Fruit fly (Drosophila melanogaster) whole organism, embryonic: ENCODE data around the gene CG33986.

Experiments
- Ada2b ChIP-seq: fragments of 200-800 bp; sonication (Bioruptor generic); IDR thresholded peaks from 2 replicates; pipeline ENCODE4 v1.3.6; 2022; ENCODE audit warnings: missing biosample characterization, missing genetic modification characterization
- BtbVII ChIP-seq: fragments of 200-800 bp; sonication (Bioruptor generic); optimal IDR thresholded peaks from 3 replicates; lab custom pipeline; 2017; ENCODE audit warnings: missing biosample characterization, mild to moderate bottlenecking, missing genetic modification characterization
- C15 ChIP-seq: fragments of 200-800 bp; sonication (Bioruptor generic); IDR thresholded peaks from 3 replicates; pipeline ENCODE4 v1.3.6; 2022; ENCODE audit warnings: missing biosample characterization, missing genetic modification characterization
- CG1024 ChIP-seq: fragments of 200-800 bp; sonication (Bioruptor generic); IDR thresholded peaks from 2 replicates; pipeline ENCODE4 v1.3.6; 2022; ENCODE audit warnings: missing biosample characterization, missing genetic modification characterization
- CG10654 ChIP-seq: fragments of 200-800 bp; sonication (Bioruptor generic); optimal IDR thresholded peaks from 2 replicates; lab custom pipeline; 2016; ENCODE audit warnings: missing biosample characterization, missing genetic modification characterization
- CG11560 ChIP-seq: fragments of 200-800 bp; sonication (Bioruptor generic); IDR thresholded peaks from 3 replicates; pipeline ENCODE4 v1.3.6; 2022; ENCODE audit warnings: missing biosample characterization, missing genetic modification characterization
- CG1233 ChIP-seq: fragments of 200-800 bp; sonication (Bioruptor generic); optimal IDR thresholded peaks from 4 replicates; lab custom pipeline; 2018; ENCODE audit warnings: missing biosample characterization, mild to moderate bottlenecking, missing genetic modification characterization
- CG12391 ChIP-seq: fragments of 200-800 bp; sonication (Bioruptor generic); optimal IDR thresholded peaks from 3 replicates; lab custom pipeline; 2018; ENCODE audit warnings: missing biosample characterization, mild to moderate bottlenecking, missing genetic modification characterization, moderate library complexity
- CG14667 ChIP-seq: fragments of 200-800 bp; sonication (Bioruptor generic); IDR thresholded peaks from 2 replicates; pipeline ENCODE4 v1.3.6; 2022; ENCODE audit warnings: missing biosample characterization, missing genetic modification characterization
- CG15269 ChIP-seq: fragments of 200-800 bp; sonication (Bioruptor generic); optimal IDR thresholded peaks from 2 replicates; lab custom pipeline; 2018; ENCODE audit warnings: missing biosample characterization, mild to moderate bottlenecking, missing genetic modification characterization, moderate library complexity
- CG15601 ChIP-seq: fragments of 200-800 bp; sonication (Bioruptor generic); optimal IDR thresholded peaks from 3 replicates; lab custom pipeline; 2019; ENCODE audit warnings: missing biosample characterization, mild to moderate bottlenecking, missing genetic modification characterization, moderate library complexity
- CG16779 ChIP-seq: fragments of 200-800 bp; sonication (Bioruptor generic); IDR thresholded peaks from 2 replicates; pipeline ENCODE4 v1.3.6; 2022; ENCODE audit warnings: missing biosample characterization, missing genetic modification characterization
- CG17359 ChIP-seq: fragments of 200-800 bp; sonication (Bioruptor generic); optimal IDR thresholded peaks from 3 replicates; lab custom pipeline; 2018; ENCODE audit warnings: missing biosample characterization, mild to moderate bottlenecking, missing genetic modification characterization, moderate library complexity
- CG17568 ChIP-seq: fragments of 200-800 bp; sonication (Bioruptor generic); optimal IDR thresholded peaks from 2 replicates; lab custom pipeline; 2018; ENCODE audit warnings: missing biosample characterization, mild to moderate bottlenecking, missing genetic modification characterization, moderate library complexity
- CG31388 ChIP-seq: fragments of 200-800 bp; sonication (Bioruptor generic); optimal IDR thresholded peaks from 2 replicates; lab custom pipeline; 2016; ENCODE audit warnings: missing biosample characterization, missing genetic modification characterization
- CG4617 ChIP-seq: fragments of 200-800 bp; sonication (Bioruptor generic); optimal IDR thresholded peaks from 3 replicates; lab custom pipeline; 2016; ENCODE audit warnings: missing biosample characterization, missing genetic modification characterization, borderline replicate concordance
- CG6175 ChIP-seq: fragments of 200-800 bp; sonication (Bioruptor generic); IDR thresholded peaks from 3 replicates; pipeline ENCODE4 v1.3.6; 2022; ENCODE audit warnings: missing biosample characterization, missing genetic modification characterization
- CG6689 ChIP-seq: fragments of 200-800 bp; sonication (Bioruptor generic); IDR thresholded peaks from 2 replicates; pipeline ENCODE4 v1.3.6; 2022; ENCODE audit warnings: missing biosample characterization, missing genetic modification characterization
- CG6791 ChIP-seq: fragments of 200-800 bp; sonication (Bioruptor generic); IDR thresholded peaks from 3 replicates; pipeline ENCODE4 v1.3.6; 2022; ENCODE audit warnings: missing biosample characterization, missing genetic modification characterization; ENCODE audit not compliant: partially characterized antibody
- CG7928 ChIP-seq: fragments of 200-800 bp; sonication (Bioruptor generic); optimal IDR thresholded peaks from 2 replicates; lab custom pipeline; 2017; ENCODE audit warnings: missing biosample characterization, mild to moderate bottlenecking, missing genetic modification characterization
- CG8089 ChIP-seq: fragments of 200-800 bp; sonication (Bioruptor generic); optimal IDR thresholded peaks from 3 replicates; lab custom pipeline; 2016; ENCODE audit warnings: missing biosample characterization, missing genetic modification characterization
- CG9817 ChIP-seq: fragments of 200-800 bp; sonication (Bioruptor generic); optimal IDR thresholded peaks from 2 replicates; lab custom pipeline; 2018; ENCODE audit warnings: missing biosample characterization, mild to moderate bottlenecking, missing genetic modification characterization, moderate library complexity
- Doc2 ChIP-seq: fragments of 200-800 bp; sonication (Bioruptor generic); IDR thresholded peaks from 2 replicates; pipeline ENCODE4 v1.3.6; 2022; ENCODE audit warnings: missing biosample characterization, missing genetic modification characterization
- Gug ChIP-seq: fragments of 200-800 bp; sonication (Bioruptor generic); IDR thresholded peaks from 4 replicates; pipeline ENCODE4 v1.3.6; 2022; ENCODE audit warnings: missing biosample characterization, missing genetic modification characterization
- Hmx ChIP-seq: fragments of 200-800 bp; sonication (Bioruptor generic); optimal IDR thresholded peaks from 2 replicates; lab custom pipeline; 2016; ENCODE audit warnings: missing biosample characterization, missing genetic modification characterization
- Kr ChIP-seq: fragments of 200-800 bp; sonication (Bioruptor generic); optimal IDR thresholded peaks from 2 replicates; lab custom pipeline; 2017; ENCODE audit warnings: missing biosample characterization, mild to moderate bottlenecking, missing genetic modification characterization
- MBD-R2 ChIP-seq: fragments of 200-800 bp; sonication (Bioruptor generic); IDR thresholded peaks from 2 replicates; pipeline ENCODE4 v1.3.6; 2022; ENCODE audit warnings: missing biosample characterization, missing genetic modification characterization
- MTF-1 ChIP-seq: fragments of 200-800 bp; sonication (Bioruptor generic); optimal IDR thresholded peaks from 2 replicates; lab custom pipeline; 2018; ENCODE audit warnings: missing biosample characterization, mild to moderate bottlenecking, missing genetic modification characterization, borderline replicate concordance
- Tbp ChIP-seq: fragments of >200 bp; optimal IDR thresholded peaks from 2 replicates; lab custom pipeline; 2018; ENCODE audit warnings: missing biosample characterization, missing genetic modification characterization
- bcd ChIP-seq: fragments of 200-800 bp; sonication (Bioruptor generic); optimal IDR thresholded peaks from 2 replicates; lab custom pipeline; 2017; ENCODE audit warnings: missing biosample characterization, mild to moderate bottlenecking, missing genetic modification characterization
- crp ChIP-seq, 2 experiments: fragments of 200-800 bp; sonication (Bioruptor generic); optimal IDR thresholded peaks; 2 replicates in 1 of 2; 3 replicates in 1 of 2; lab custom pipeline; 2017; ENCODE audit warnings: missing biosample characterization in 2 of 2, missing genetic modification characterization in 2 of 2, mild to moderate bottlenecking in 1 of 2, moderate library complexity in 1 of 2
- dysf ChIP-seq: fragments of 200-800 bp; sonication (Bioruptor generic); IDR thresholded peaks from 3 replicates; pipeline ENCODE4 v1.3.6; 2022; ENCODE audit warnings: missing biosample characterization, missing genetic modification characterization
- fd64A ChIP-seq: fragments of 200-800 bp; sonication (Bioruptor generic); optimal IDR thresholded peaks from 3 replicates; lab custom pipeline; 2018; ENCODE audit warnings: missing biosample characterization, mild to moderate bottlenecking, missing genetic modification characterization
- jumu ChIP-seq: fragments of 200-800 bp; sonication (Bioruptor generic); optimal IDR thresholded peaks from 3 replicates; lab custom pipeline; 2016; ENCODE audit warnings: missing biosample characterization, missing genetic modification characterization
- kah ChIP-seq: fragments of 200-800 bp; sonication (Bioruptor generic); optimal IDR thresholded peaks from 2 replicates; lab custom pipeline; 2018; ENCODE audit warnings: missing biosample characterization, mild to moderate bottlenecking, missing genetic modification characterization
- lbe ChIP-seq: fragments of 200-800 bp; sonication (Bioruptor generic); optimal IDR thresholded peaks from 2 replicates; lab custom pipeline; 2016; ENCODE audit warnings: missing biosample characterization, mild to moderate bottlenecking, missing genetic modification characterization
- mirr ChIP-seq: fragments of 200-800 bp; sonication (Bioruptor generic); optimal IDR thresholded peaks from 3 replicates; lab custom pipeline; 2018; ENCODE audit warnings: missing biosample characterization, mild to moderate bottlenecking, missing genetic modification characterization
- mld ChIP-seq: fragments of 200-800 bp; sonication (Bioruptor generic); IDR thresholded peaks from 3 replicates; pipeline ENCODE4 v1.3.6; 2022; ENCODE audit warnings: missing biosample characterization, missing genetic modification characterization; ENCODE audit not compliant: partially characterized antibody
- p53 ChIP-seq: fragments of 200-800 bp; sonication (Bioruptor generic); optimal IDR thresholded peaks from 2 replicates; lab custom pipeline; 2016; ENCODE audit warnings: missing biosample characterization, missing genetic modification characterization
- pzg ChIP-seq: fragments of 200-800 bp; sonication (Bioruptor generic); optimal IDR thresholded peaks from 3 replicates; lab custom pipeline; 2018; ENCODE audit warnings: missing biosample characterization, mild to moderate bottlenecking, missing genetic modification characterization, moderate library complexity
- seq ChIP-seq: fragments of 200-800 bp; sonication (Bioruptor generic); IDR thresholded peaks from 2 replicates; pipeline ENCODE4 v1.3.6; 2022; ENCODE audit warnings: missing biosample characterization, missing genetic modification characterization
- shn ChIP-seq: fragments of 200-800 bp; sonication (Bioruptor generic); optimal IDR thresholded peaks from 3 replicates; lab custom pipeline; 2016; ENCODE audit warnings: missing biosample characterization, missing genetic modification characterization
- so ChIP-seq: fragments of 200-800 bp; sonication (Bioruptor generic); IDR thresholded peaks from 3 replicates; pipeline ENCODE4 v1.3.6; 2022; ENCODE audit warnings: missing biosample characterization, missing genetic modification characterization
- ssp ChIP-seq: fragments of 200-800 bp; sonication (Bioruptor generic); IDR thresholded peaks from 2 replicates; pipeline ENCODE4 v1.3.6; 2022; ENCODE audit warnings: missing biosample characterization, missing genetic modification characterization
- tin ChIP-seq: fragments of 200-800 bp; sonication (Bioruptor generic); optimal IDR thresholded peaks from 3 replicates; lab custom pipeline; 2016; ENCODE audit warnings: missing biosample characterization, missing genetic modification characterization
- tll ChIP-seq, 2 experiments: fragments of 200-800 bp in 1 of 2; fragments of >200 bp in 1 of 2; sonication (Bioruptor generic) in 1 of 2; optimal IDR thresholded peaks; 2 replicates each; lab custom pipeline; 2017 to 2019; ENCODE audit warnings: missing biosample characterization in 2 of 2, missing genetic modification characterization in 2 of 2, mild to moderate bottlenecking in 1 of 2, moderate library complexity in 1 of 2
- trem ChIP-seq: fragments of 200-800 bp; optimal IDR thresholded peaks from 3 replicates; lab custom pipeline; 2019; ENCODE audit warnings: missing biosample characterization, mild to moderate bottlenecking, missing genetic modification characterization, moderate library complexity
- ttk ChIP-seq: fragments of 200-800 bp; sonication (Bioruptor generic); IDR thresholded peaks from 2 replicates; pipeline ENCODE4 v2.1.2; 2022; ENCODE audit warnings: missing biosample characterization, missing genetic modification characterization
- twi ChIP-seq: fragments of 200-800 bp; optimal IDR thresholded peaks from 2 replicates; lab custom pipeline; 2019; ENCODE audit warnings: missing biosample characterization, mild to moderate bottlenecking, missing genetic modification characterization, moderate library complexity
- vfl ChIP-seq: fragments of 200-800 bp; sonication (Bioruptor generic); optimal IDR thresholded peaks from 2 replicates; lab custom pipeline; 2016; ENCODE audit warnings: missing biosample characterization, missing genetic modification characterization
- zfh1 ChIP-seq: fragments of 200-800 bp; sonication (Bioruptor generic); IDR thresholded peaks from 3 replicates; pipeline ENCODE4 v1.3.6; 2022; ENCODE audit warnings: missing biosample characterization, missing genetic modification characterization

Gene CG33986

DNA sequence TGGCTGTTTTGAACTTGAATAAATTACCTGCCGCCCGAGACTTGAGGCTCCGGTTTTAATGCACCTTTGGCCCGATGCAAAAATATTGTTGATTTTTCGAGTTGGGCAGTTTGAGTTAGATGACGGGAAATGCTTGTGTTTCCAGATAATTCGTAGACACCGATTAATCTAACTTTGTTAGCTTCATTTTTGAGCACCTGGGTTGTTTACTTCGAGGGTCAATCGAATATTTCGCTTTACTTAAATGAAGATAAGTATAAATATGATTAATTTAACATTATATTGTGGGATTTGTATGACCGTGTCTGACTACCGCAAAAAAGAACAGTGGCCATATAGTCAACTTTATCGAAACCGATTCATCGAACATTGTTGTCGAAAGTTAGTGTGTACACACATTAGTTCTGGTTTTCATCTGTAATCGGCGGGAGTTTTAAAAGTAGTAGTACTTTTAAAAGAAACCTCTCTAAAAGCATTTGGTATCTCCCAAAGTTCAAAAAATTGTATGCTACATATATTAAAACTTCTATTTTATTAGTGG lies 1.2 kb downstream of the CG33986 start, which contains the start of gene CG7945 (continued):
- TF ChIP-seq CG15601: peak; percentile 53
- TF ChIP-seq kah (GFP tag; lab: Kevin White, UChicago): no peak
- no peak for TF ChIP-seq p53 (GFP tag; lab: Kevin White, UChicago)
- TF ChIP-seq CG31388 (GFP tag; lab: Kevin White, UChicago): no peak
- peak; percentile 66 for TF ChIP-seq CG4617 (GFP tag; lab: Kevin White, UChicago)
- no peak for TF ChIP-seq dysf
- TF ChIP-seq seq: no peak
- no peak for TF ChIP-seq CG15269 (tag; lab: Kevin White, UChicago)
- TF ChIP-seq Kr: no peak
- TF ChIP-seq twi (tag; lab: Kevin White, UChicago): no peak
- TF ChIP-seq zfh1: no peak
- no peak for TF ChIP-seq MTF-1
- TF ChIP-seq vfl: no peak
- TF ChIP-seq Tbp (GFP tag; lab: Kevin White, UChicago): no peak
- TF ChIP-seq jumu (GFP tag; lab: Kevin White, UChicago): no peak
- no peak for TF ChIP-seq ttk
- TF ChIP-seq CG11560: no peak
- TF ChIP-seq CG1024 (GFP tag; lab: Robert Waterston, UW): no peak
- no peak for TF ChIP-seq CG9817
- TF ChIP-seq CG6689 (GFP tag; lab: Robert Waterston, UW): no peak
- TF ChIP-seq crp (GFP tag; optimal IDR thresholded peaks at IDR 0.05; lab: Kevin White, UChicago): peak in 1 of 2 experiments; percentile 25
- TF ChIP-seq CG14667 (GFP tag; lab: Robert Waterston, UW): no peak
- TF ChIP-seq CG17568 (GFP tag; lab: Kevin White, UChicago): peak; percentile 17
- peak; percentile 23 for TF ChIP-seq CG12391 (tag; lab: Kevin White, UChicago)
- no peak for TF ChIP-seq CG16779 (GFP tag; lab: Robert Waterston, UW)
- no peak for TF ChIP-seq ssp (GFP tag; lab: Robert Waterston, UW)
- TF ChIP-seq Gug (GFP tag; lab: Robert Waterston, UW): no peak
- no peak for TF ChIP-seq tin
- peak; percentile 70 for TF ChIP-seq trem (tag; lab: Kevin White, UChicago)
- TF ChIP-seq mld (GFP tag; lab: Robert Waterston, UW): 0 out of 3 replicates have a peak, but pooled peaks have one; percentile 28
- no peak for TF ChIP-seq CG8089 (GFP tag; lab: Kevin White, UChicago)
- peak; percentile 67 for TF ChIP-seq MBD-R2
- TF ChIP-seq Hmx (GFP tag; lab: Kevin White, UChicago): no peak
- peak in 1 of 2 experiments; percentile 12 for TF ChIP-seq tll (GFP tag; optimal IDR thresholded peaks at IDR 0.05; lab: Kevin White, UChicago)
- TF ChIP-seq fd64A (GFP tag; lab: Kevin White, UChicago): no peak
- TF ChIP-seq Ada2b (GFP tag; lab: Robert Waterston, UW): no peak
- peak; percentile 93 for TF ChIP-seq pzg
- no peak for TF ChIP-seq bcd (GFP tag; lab: Kevin White, UChicago)
- no peak for TF ChIP-seq CG10654 (GFP tag; lab: Kevin White, UChicago)
- TF ChIP-seq CG7928: no peak
- TF ChIP-seq BtbVII: no peak
- TF ChIP-seq lbe: peak; percentile 56
- TF ChIP-seq CG1233 (GFP tag; lab: Kevin White, UChicago): no peak
- no peak; the same call in 1 of the 3 replicates for TF ChIP-seq CG6791
- TF ChIP-seq mirr: no peak
- no peak for TF ChIP-seq so (GFP tag; lab: Robert Waterston, UW)
- TF ChIP-seq CG17359 (tag; lab: Kevin White, UChicago): no peak
- TF ChIP-seq CG6175 (GFP tag; lab: Robert Waterston, UW): no peak
- no peak for TF ChIP-seq Doc2 (GFP tag; lab: Robert Waterston, UW)
- no peak for TF ChIP-seq shn (GFP tag; lab: Kevin White, UChicago)
- no peak for TF ChIP-seq C15 (GFP tag; lab: Robert Waterston, UW)
